Worm (Caenorhabditis elegans): ENCODE data around the gene F48G7.13.

The F48G7.13 gene

ce11 chrV:615275-615674 is at the start of gene F48G7.13:
F48G7.13 (plus strand) TSS chrV:615575.
- no peak for TF ChIP-seq elt-1 (tag; optimal IDR thresholded peaks at IDR 0.05; ENCODE audit: borderline replicate concordance, insufficient read depth)
- no peak for TF ChIP-seq zip-8 (tag; optimal IDR thresholded peaks at IDR 0.05)
- TF ChIP-seq ceh-43 (GFP tag; optimal IDR thresholded peaks at IDR 0.05), result no peak
- TF ChIP-seq ces-1 (GFP tag; optimal IDR thresholded peaks at IDR 0.05), result no peak
- TF ChIP-seq bed-3 (GFP tag; optimal IDR thresholded peaks at IDR 0.05), result no peak
- TF ChIP-seq nhr-28 (tag; optimal IDR thresholded peaks at IDR 0.05), result no peak
- TF ChIP-seq hlh-1 (tag; optimal IDR thresholded peaks at IDR 0.05), result no peak
- TF ChIP-seq unc-62 (GFP tag; optimal IDR thresholded peaks at IDR 0.05), result no peak
- no peak for TF ChIP-seq blmp-1 (tag; optimal IDR thresholded peaks at IDR 0.05)
- no peak for TF ChIP-seq ceh-39 (tag; optimal IDR thresholded peaks at IDR 0.05)
- TF ChIP-seq ceh-83 (GFP tag; optimal IDR thresholded peaks at IDR 0.05), result no peak
- no peak for TF ChIP-seq sem-2 (GFP tag; optimal IDR thresholded peaks at IDR 0.05)

ce11 chrV:565984-566383 is 49.4 kb upstream of the F48G7.13 start, which contains the start of gene sri-73:
sri-73 (minus strand) TSS chrV:566084.
- no peak for TF ChIP-seq lsy-2 (tag; optimal IDR thresholded peaks at IDR 0.05)
- TF ChIP-seq sem-2 (GFP tag; optimal IDR thresholded peaks at IDR 0.05), result no peak
- no peak for TF ChIP-seq ceh-83 (GFP tag; optimal IDR thresholded peaks at IDR 0.05)
- no peak for TF ChIP-seq lin-13 (tag; optimal IDR thresholded peaks at IDR 0.05)
- no peak for TF ChIP-seq elt-1 (tag; optimal IDR thresholded peaks at IDR 0.05; ENCODE audit: borderline replicate concordance, insufficient read depth)
- no peak for TF ChIP-seq cnd-1 (tag; optimal IDR thresholded peaks at IDR 0.05)
- TF ChIP-seq sptf-1 (tag; optimal IDR thresholded peaks at IDR 0.05), result no peak
- no peak for TF ChIP-seq drap-1 (GFP tag; optimal IDR thresholded peaks at IDR 0.05)
- TF ChIP-seq mls-2 (tag; optimal IDR thresholded peaks at IDR 0.05), result no peak
- TF ChIP-seq blmp-1 (tag; optimal IDR thresholded peaks at IDR 0.05), result no peak
- TF ChIP-seq zip-8 (tag; optimal IDR thresholded peaks at IDR 0.05), result no peak

ce11 chrV:568105-568504 is 47.3 kb upstream of the F48G7.13 start, which contains the start of gene sri-72:
sri-72 (minus strand) TSS chrV:568205.
- TF ChIP-seq unc-120 (tag; optimal IDR thresholded peaks at IDR 0.05; ENCODE audit: poor library complexity, severe bottlenecking) (no peak), nhr-2 (tag; optimal IDR thresholded peaks at IDR 0.05) (no peak), mab-5 (tag; optimal IDR thresholded peaks at IDR 0.05) (no peak), ces-1 (GFP tag; optimal IDR thresholded peaks at IDR 0.05) (no peak), bed-3 (GFP tag; optimal IDR thresholded peaks at IDR 0.05) (no peak), sem-2 (GFP tag; optimal IDR thresholded peaks at IDR 0.05) (no peak), M03D4.4 (tag; optimal IDR thresholded peaks at IDR 0.05) (no peak), nhr-12 (tag; optimal IDR thresholded peaks at IDR 0.05) (no peak), elt-3 (tag; optimal IDR thresholded peaks at IDR 0.05) (no peak), unc-39 (tag; optimal IDR thresholded peaks at IDR 0.05) (no peak), lsy-2 (tag; optimal IDR thresholded peaks at IDR 0.05) (no peak), tbx-8 (GFP tag; optimal IDR thresholded peaks at IDR 0.05) (no peak), cnd-1 (tag; optimal IDR thresholded peaks at IDR 0.05) (no peak), sptf-1 (tag; optimal IDR thresholded peaks at IDR 0.05) (no peak), blmp-1 (tag; optimal IDR thresholded peaks at IDR 0.05) (no peak)

ce11 chrV:574639-575038 is 40.7 kb upstream of the F48G7.13 start, which contains the start of gene C14C6.13:
C14C6.13 (minus strand) TSS chrV:574739.
- TF ChIP-seq M03D4.4 (tag; optimal IDR thresholded peaks at IDR 0.05), result no peak

ce11 chrV:576070-576469 is 39.3 kb upstream of the F48G7.13 start, which contains the start of gene K06H6.5:
K06H6.5 (plus strand) TSS chrV:576370.
- TF ChIP-seq unc-120 (tag; optimal IDR thresholded peaks at IDR 0.05; ENCODE audit: poor library complexity, severe bottlenecking) (no peak), ceh-83 (GFP tag; optimal IDR thresholded peaks at IDR 0.05) (no peak), blmp-1 (tag; optimal IDR thresholded peaks at IDR 0.05) (no peak), nhr-28 (tag; optimal IDR thresholded peaks at IDR 0.05) (no peak)

ce11 chrV:576918-577317 is 38.5 kb upstream of the F48G7.13 start:
- TF ChIP-seq flh-1 (GFP tag; optimal IDR thresholded peaks at IDR 0.05) (no peak), ceh-39 (tag; optimal IDR thresholded peaks at IDR 0.05) (no peak), ztf-11 (tag; optimal IDR thresholded peaks at IDR 0.05) (no peak), nhr-2 (tag; optimal IDR thresholded peaks at IDR 0.05) (no peak), mab-5 (tag; optimal IDR thresholded peaks at IDR 0.05) (no peak)

All from whole organism, mixed stage, embryonic.